Fruit fly (Drosophila melanogaster): Measurements from ENCODE around the gene CG5787.
A peak's percentile ranks its signal among the peaks of the same experiment; 100 is the strongest.

CG5787 gene

DNA sequence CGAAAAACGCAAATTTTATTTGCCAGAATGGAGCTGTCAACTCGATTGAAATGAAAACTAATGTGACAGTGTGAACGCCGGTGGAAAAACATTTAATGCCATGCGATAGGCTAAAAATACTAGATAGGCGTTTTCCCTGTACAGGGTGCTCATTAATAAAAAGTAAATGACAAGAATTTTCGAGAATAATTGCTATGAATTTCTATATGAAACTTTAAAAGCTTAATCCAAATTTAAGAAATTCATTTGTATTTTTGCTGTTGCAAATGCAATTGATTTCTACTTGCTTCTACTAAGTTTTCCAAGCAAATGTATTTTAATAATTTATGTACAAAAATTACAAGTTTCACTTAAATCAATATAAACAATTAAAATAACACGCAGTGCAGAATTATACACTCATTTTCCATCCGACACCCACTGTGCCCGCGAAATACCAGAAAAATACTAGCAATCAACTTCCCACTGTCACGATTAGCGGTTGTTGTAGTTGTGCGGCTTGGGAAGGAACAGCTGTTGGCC lies 9.1 kb upstream of the CG5787 start, which contains the start of gene Pih1D1 (continued):
- peak; percentile 77 for TF ChIP-seq CG3995 (GFP tag; optimal IDR thresholded peaks at IDR 0.05)
- TF ChIP-seq Kr (GFP tag; optimal IDR thresholded peaks at IDR 0.05): no peak
- TF ChIP-seq CG4820 (GFP tag; optimal IDR thresholded peaks at IDR 0.05): peak; percentile 95
- TF ChIP-seq eyg (GFP tag; optimal IDR thresholded peaks at IDR 0.05): peak; percentile 62
- peak; percentile 91 for TF ChIP-seq CG15011 (GFP tag; optimal IDR thresholded peaks at IDR 0.05)
- peak; percentile 92 for TF ChIP-seq Bteb2 (GFP tag; optimal IDR thresholded peaks at IDR 0.05)
- TF ChIP-seq Lim3 (GFP tag; IDR thresholded peaks at IDR 0.05): peak; percentile 91
- peak; percentile 95 for TF ChIP-seq stc (GFP tag; IDR thresholded peaks at IDR 0.05)
- peak; percentile 78; the same call in 2 of the 3 replicates for TF ChIP-seq Optix (GFP tag; IDR thresholded peaks at IDR 0.05)
- TF ChIP-seq CG12299 (tag; optimal IDR thresholded peaks at IDR 0.05): peak; percentile 79
- peak; percentile 96 for TF ChIP-seq row (GFP tag; IDR thresholded peaks at IDR 0.05)
- TF ChIP-seq exex (tag; optimal IDR thresholded peaks at IDR 0.05): peak; percentile 70
- peak; percentile 97 for TF ChIP-seq Ptx1 (GFP tag; IDR thresholded peaks at IDR 0.05)
- peak; percentile 94 for TF ChIP-seq CG18476 (GFP tag; optimal IDR thresholded peaks at IDR 0.05)
- TF ChIP-seq CG5953 (GFP tag; IDR thresholded peaks at IDR 0.05): peak; percentile 84
- peak; percentile 95 for TF ChIP-seq Rfx (GFP tag; IDR thresholded peaks at IDR 0.05)
- peak; percentile 88 for TF ChIP-seq jing (GFP tag; optimal IDR thresholded peaks at IDR 0.05)
- TF ChIP-seq CG4328 (GFP tag; optimal IDR thresholded peaks at IDR 0.05): peak; percentile 92
- TF ChIP-seq ken (GFP tag; IDR thresholded peaks at IDR 0.05): peak; percentile 89
- TF ChIP-seq CG13894 (tag; optimal IDR thresholded peaks at IDR 0.05): peak; percentile 91
- TF ChIP-seq Bgb (GFP tag; IDR thresholded peaks at IDR 0.05; ENCODE audit: partially characterized antibody): no peak
- peak; percentile 95 for TF ChIP-seq CG11695 (GFP tag; IDR thresholded peaks at IDR 0.05)
- TF ChIP-seq Nf-YB (GFP tag; optimal IDR thresholded peaks at IDR 0.05): peak; percentile 77
- TF ChIP-seq CG4730 (GFP tag; IDR thresholded peaks at IDR 0.05): peak; percentile 93
- TF ChIP-seq CG9876 (GFP tag; optimal IDR thresholded peaks at IDR 0.05): peak; percentile 88
- TF ChIP-seq Dll (GFP tag; IDR thresholded peaks at IDR 0.05; ENCODE audit: partially characterized antibody): no peak
- peak; percentile 93 for TF ChIP-seq caup (GFP tag; optimal IDR thresholded peaks at IDR 0.05; ENCODE audit: severe bottlenecking)
- no peak for TF ChIP-seq hkb (optimal IDR thresholded peaks at IDR 0.05)
- TF ChIP-seq hkb (GFP tag; IDR thresholded peaks at IDR 0.05): peak; percentile 95
- TF ChIP-seq shn (GFP tag; optimal IDR thresholded peaks at IDR 0.05): peak; percentile 91
- TF ChIP-seq Taf1 (GFP tag; IDR thresholded peaks at IDR 0.05): peak; percentile 93
- TF ChIP-seq ATbp (GFP tag; optimal IDR thresholded peaks at IDR 0.05): peak; percentile 80
- peak; percentile 89 for TF ChIP-seq CG8290 (GFP tag; optimal IDR thresholded peaks at IDR 0.05)
- peak in 1 of 2 experiments; percentile 68 for TF ChIP-seq CG8290 (tag; optimal IDR thresholded peaks at IDR 0.05)
- TF ChIP-seq CG17359 (tag; optimal IDR thresholded peaks at IDR 0.05): peak; percentile 93
- TF ChIP-seq vfl (GFP tag; optimal IDR thresholded peaks at IDR 0.05): peak; percentile 89
- TF ChIP-seq CG16813 (GFP tag; IDR thresholded peaks at IDR 0.05; ENCODE audit: partially characterized antibody): no peak
- peak; percentile 96 for TF ChIP-seq CG3281 (GFP tag; optimal IDR thresholded peaks at IDR 0.05)
- peak; percentile 91 for TF ChIP-seq CG6765 (GFP tag; optimal IDR thresholded peaks at IDR 0.05)
- TF ChIP-seq Gug (GFP tag; IDR thresholded peaks at IDR 0.05): peak; percentile 93
- TF ChIP-seq CG32772 (GFP tag; IDR thresholded peaks at IDR 0.05): peak; percentile 95
- no peak for TF ChIP-seq hth (optimal IDR thresholded peaks at IDR 0.05)
- TF ChIP-seq psq (GFP tag; optimal IDR thresholded peaks at IDR 0.05): peak; percentile 77
- peak; percentile 95 for TF ChIP-seq CG10209 (GFP tag; optimal IDR thresholded peaks at IDR 0.05)
- peak; percentile 90 for TF ChIP-seq Awh (GFP tag; IDR thresholded peaks at IDR 0.05)
- TF ChIP-seq CG13775 (GFP tag; optimal IDR thresholded peaks at IDR 0.05): peak; percentile 98
- peak; percentile 93 for TF ChIP-seq CG7556 (GFP tag; optimal IDR thresholded peaks at IDR 0.05)
- peak; percentile 86 for TF ChIP-seq Ravus (GFP tag; IDR thresholded peaks at IDR 0.05)
- no peak for TF ChIP-seq Vsx1 (GFP tag; optimal IDR thresholded peaks at IDR 0.05)
- peak; percentile 85 for TF ChIP-seq CG2199 (GFP tag; IDR thresholded peaks at IDR 0.05)
- TF ChIP-seq CG13296 (GFP tag; optimal IDR thresholded peaks at IDR 0.05): no peak
- peak; percentile 91 for TF ChIP-seq D19A (tag; optimal IDR thresholded peaks at IDR 0.05)

Measured in whole organism, embryonic.